Fruit fly (Drosophila melanogaster) whole organism, embryonic: Measurements from ENCODE around the gene CG14020.

Source experiments
- Aef1 ChIP-seq: fragments of 200-800 bp; sonication (Bioruptor generic); IDR thresholded peaks from 3 replicates; pipeline ENCODE4 v1.3.6; 2022; ENCODE audit warnings: missing biosample characterization, missing genetic modification characterization
- CG11504 ChIP-seq: fragments of 200-800 bp; sonication (Bioruptor generic); optimal IDR thresholded peaks from 3 replicates; lab custom pipeline; 2019; ENCODE audit warnings: missing biosample characterization, mild to moderate bottlenecking, missing genetic modification characterization, moderate library complexity
- CG13123 ChIP-seq: fragments of 200-800 bp; sonication (Bioruptor generic); optimal IDR thresholded peaks from 2 replicates; lab custom pipeline; 2016; ENCODE audit warnings: missing biosample characterization, missing genetic modification characterization
- CG14050 ChIP-seq: fragments of 200-800 bp; sonication (Bioruptor generic); IDR thresholded peaks from 3 replicates; pipeline ENCODE4 v1.3.6; 2022; ENCODE audit warnings: missing biosample characterization, missing genetic modification characterization
- CG1792 ChIP-seq: fragments of 200-800 bp; sonication (Bioruptor generic); optimal IDR thresholded peaks from 2 replicates; lab custom pipeline; 2016; ENCODE audit warnings: missing biosample characterization, missing genetic modification characterization
- CG32772 ChIP-seq: fragments of 200-800 bp; sonication (Bioruptor generic); IDR thresholded peaks from 2 replicates; pipeline ENCODE4 v1.3.6; 2022; ENCODE audit warnings: missing biosample characterization, missing genetic modification characterization
- CG4707 ChIP-seq: fragments of 200-800 bp; sonication (Bioruptor generic); optimal IDR thresholded peaks from 2 replicates; lab custom pipeline; 2018; ENCODE audit warnings: missing biosample characterization, mild to moderate bottlenecking, missing genetic modification characterization, moderate library complexity
- CG7839 ChIP-seq: fragments of 200-800 bp; sonication (Bioruptor generic); optimal IDR thresholded peaks from 3 replicates; lab custom pipeline; 2018; ENCODE audit warnings: missing biosample characterization, mild to moderate bottlenecking, missing genetic modification characterization, moderate library complexity
- CG9932 ChIP-seq: fragments of 200-800 bp; sonication (Bioruptor generic); IDR thresholded peaks from 2 replicates; pipeline ENCODE4 v1.3.6; 2022; ENCODE audit warnings: missing biosample characterization, missing genetic modification characterization
- Dfd ChIP-seq, 2 experiments: fragments of >200 bp; optimal IDR thresholded peaks; 2 replicates each; lab custom pipeline; 2017; ENCODE audit warnings: missing biosample characterization in 2 of 2, missing genetic modification characterization in 2 of 2
- H15 ChIP-seq: fragments of 200-800 bp; sonication (Bioruptor generic); IDR thresholded peaks from 3 replicates; pipeline ENCODE4 v1.3.6; 2022; ENCODE audit warnings: missing biosample characterization, missing genetic modification characterization
- HLH3B ChIP-seq: fragments of 200-800 bp; sonication (Bioruptor generic); IDR thresholded peaks from 2 replicates; pipeline ENCODE4 v1.3.6; 2022; ENCODE audit warnings: missing biosample characterization, missing genetic modification characterization
- Pdp1 ChIP-seq, 2 experiments: fragments of 200-800 bp; sonication (Bioruptor generic); optimal IDR thresholded peaks; 3 replicates each; lab custom pipeline; 2016; ENCODE audit warnings: missing biosample characterization in 2 of 2, missing genetic modification characterization in 2 of 2, mild to moderate bottlenecking in 1 of 2, moderate library complexity in 1 of 2
- Sox102F ChIP-seq: fragments of 200-800 bp; sonication (Bioruptor generic); optimal IDR thresholded peaks from 2 replicates; lab custom pipeline; 2018; ENCODE audit warnings: missing biosample characterization, mild to moderate bottlenecking, missing genetic modification characterization, moderate library complexity
- Xrp1 ChIP-seq: fragments of 200-800 bp; sonication (Bioruptor generic); IDR thresholded peaks from 2 replicates; pipeline ENCODE4 v1.3.6; 2022; ENCODE audit warnings: missing biosample characterization, missing genetic modification characterization
- corto ChIP-seq: fragments of 200-800 bp; sonication (Bioruptor generic); optimal IDR thresholded peaks from 2 replicates; lab custom pipeline; 2016; ENCODE audit warnings: missing biosample characterization, mild to moderate bottlenecking, missing genetic modification characterization, moderate library complexity
- dmrt99B ChIP-seq: fragments of 200-800 bp; sonication (Bioruptor generic); optimal IDR thresholded peaks from 2 replicates; lab custom pipeline; 2018; ENCODE audit warnings: missing biosample characterization, mild to moderate bottlenecking, missing genetic modification characterization, moderate library complexity
- gem ChIP-seq: fragments of 200-800 bp; sonication (Bioruptor generic); optimal IDR thresholded peaks from 2 replicates; lab custom pipeline; 2019; ENCODE audit warnings: missing biosample characterization, mild to moderate bottlenecking, missing genetic modification characterization, moderate library complexity
- lab ChIP-seq: fragments of 200-800 bp; sonication (Bioruptor generic); optimal IDR thresholded peaks from 3 replicates; lab custom pipeline; 2017; ENCODE audit warnings: missing biosample characterization, missing genetic modification characterization, mild to moderate bottlenecking, moderate library complexity, missing genetic modification reagents
- nmo ChIP-seq: fragments of 200-800 bp; sonication (Bioruptor generic); optimal IDR thresholded peaks from 2 replicates; lab custom pipeline; 2018; ENCODE audit warnings: missing biosample characterization, mild to moderate bottlenecking, missing genetic modification characterization, moderate library complexity
- pan ChIP-seq, 4 experiments: fragments of >200 bp in 3 of 4; fragments of 200-800 bp in 1 of 4; sonication (Bioruptor generic) in 1 of 4; optimal IDR thresholded peaks in 3 of 4; IDR thresholded peaks in 1 of 4; 2 replicates each; pipeline versions ENCODE4 v1.3.6 to Lab custom; 2017 to 2022; ENCODE audit warnings: missing biosample characterization in 2 of 4, missing genetic modification characterization in 2 of 4, mixed read lengths in 1 of 4
- prd ChIP-seq, 3 experiments: fragments of >200 bp in 2 of 3; fragments of 200-800 bp in 1 of 3; sonication (Bioruptor generic) in 1 of 3; optimal IDR thresholded peaks in 2 of 3; IDR thresholded peaks in 1 of 3; 2 replicates in 2 of 3; 3 replicates in 1 of 3; pipeline versions ENCODE4 v1.3.6 to Lab custom; 2017 to 2022; ENCODE audit warnings: missing biosample characterization in 1 of 3, missing genetic modification characterization in 1 of 3
- row ChIP-seq: fragments of 200-800 bp; sonication (Bioruptor generic); IDR thresholded peaks from 3 replicates; pipeline ENCODE4 v1.3.6; 2022; ENCODE audit warnings: missing biosample characterization, missing genetic modification characterization
- slbo ChIP-seq: fragments of 200-800 bp; sonication (Bioruptor generic); IDR thresholded peaks from 2 replicates; pipeline ENCODE4 v1.3.6; 2022; ENCODE audit warnings: missing biosample characterization, missing genetic modification characterization
- ttk ChIP-seq: fragments of 200-800 bp; sonication (Bioruptor generic); IDR thresholded peaks from 2 replicates; pipeline ENCODE4 v2.1.2; 2022; ENCODE audit warnings: missing biosample characterization, missing genetic modification characterization
- unpg ChIP-seq: fragments of 200-800 bp; sonication (Bioruptor generic); optimal IDR thresholded peaks from 3 replicates; lab custom pipeline; 2018; ENCODE audit warnings: missing biosample characterization, mild to moderate bottlenecking, missing genetic modification characterization, moderate library complexity

CG14020 gene

DNA sequence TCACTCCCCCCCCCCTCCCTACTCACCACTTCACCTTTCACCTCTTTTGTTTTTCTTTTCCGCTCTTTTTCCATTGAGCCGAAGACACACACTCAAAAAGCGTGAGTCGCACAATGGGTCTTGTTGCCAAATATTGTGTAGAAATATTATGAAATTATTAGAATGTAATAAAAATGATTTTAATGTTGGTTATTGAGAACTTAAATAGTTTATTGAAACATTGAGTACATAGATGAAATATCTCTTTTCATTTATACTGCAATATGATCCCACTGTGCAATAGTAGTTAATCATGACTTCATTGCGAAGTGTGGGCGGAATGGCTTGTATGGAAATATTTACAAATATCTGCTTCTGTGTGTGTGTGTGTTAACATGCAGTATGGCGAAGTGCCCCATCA lies 49.6 kb downstream of the CG14020 start (continued):
- TF ChIP-seq CG1792 (GFP tag; lab: Kevin White, UChicago) (no peak), CG32772 (GFP tag; lab: Robert Waterston, UW) (0 out of 2 replicates have a peak, but pooled peaks have one; percentile 24), slbo (peak; percentile 45), Sox102F (GFP tag; lab: Kevin White, UChicago) (peak; percentile 36), lab (GFP tag; lab: Kevin White, UChicago) (peak; percentile 27), HLH3B (GFP tag; lab: Robert Waterston, UW) (0 out of 2 replicates have a peak, but pooled peaks have one; percentile 12), prd (optimal IDR thresholded peaks at IDR 0.05; lab: Kevin White, UChicago) (no peak), prd (GFP tag; IDR thresholded peaks at IDR 0.05; lab: Robert Waterston, UW) (peak; percentile 40; the same call in 1 of the 3 replicates), corto (no peak), nmo (GFP tag; lab: Kevin White, UChicago) (peak; percentile 5), Xrp1 (GFP tag; lab: Robert Waterston, UW) (peak; percentile 64), H15 (GFP tag; lab: Robert Waterston, UW) (0 out of 3 replicates have a peak, but pooled peaks have one; percentile 35), Pdp1 (GFP tag; optimal IDR thresholded peaks at IDR 0.05; lab: Kevin White, UChicago) (no peak), CG11504 (tag; lab: Kevin White, UChicago) (peak; percentile 37), CG4707 (peak; percentile 30), gem (tag; lab: Kevin White, UChicago) (peak; percentile 41), ttk (peak; percentile 44; the same call in 1 of the 2 replicates), pan (optimal IDR thresholded peaks at IDR 0.05; lab: Kevin White, UChicago) (no peak), pan (GFP tag; optimal IDR thresholded peaks at IDR 0.05 in 1 of 2, IDR thresholded peaks at IDR 0.05 in 1 of 2) (no peak), unpg (GFP tag; lab: Kevin White, UChicago) (peak; percentile 30), CG7839 (tag; lab: Kevin White, UChicago) (peak; percentile 19), Aef1 (GFP tag; lab: Robert Waterston, UW) (0 out of 3 replicates have a peak, but pooled peaks have one; percentile 18), CG13123 (no peak), row (GFP tag; lab: Robert Waterston, UW) (peak; percentile 52; the same call in 2 of the 3 replicates), CG14050 (GFP tag; lab: Robert Waterston, UW) (no peak), dmrt99B (tag; lab: Kevin White, UChicago) (peak; percentile 34), Dfd (GFP tag; optimal IDR thresholded peaks at IDR 0.05; lab: Kevin White, UChicago) (no peak), CG9932 (no peak)
- TF ChIP-seq, all 482 proteins: peak for 32
